Worm (Caenorhabditis elegans) whole organism, young adult: ENCODE results near the gene bus-19.

Experiments
- B0019.2 ChIP-seq: fragments of 200-800 bp; sonication (Bioruptor generic); conservative IDR thresholded peaks from 2 replicates; pipeline ENCODE4 v1.3.6; 2022; ENCODE audit warnings: missing genetic modification reagents, missing genetic modification characterization, missing compliant biosample characterization
- B0261.1 ChIP-seq: sonication (generic microtip); optimal IDR thresholded peaks from 2 replicates; lab custom pipeline; 2016; ENCODE audit warnings: mild to moderate bottlenecking, missing genetic modification characterization, moderate library complexity, missing compliant biosample characterization
- B0336.3 ChIP-seq: fragments of 200-800 bp; sonication (Bioruptor generic); IDR thresholded peaks from 2 replicates; pipeline ENCODE4 v1.3.6; 2022; ENCODE audit warnings: missing genetic modification characterization, missing compliant biosample characterization
- T07F8.4 ChIP-seq: sonication (generic microtip); optimal IDR thresholded peaks from 2 replicates; lab custom pipeline; 2016; ENCODE audit warnings: mild to moderate bottlenecking, missing genetic modification characterization, moderate library complexity, missing compliant biosample characterization
- T26A5.8 ChIP-seq: sonication (generic microtip); optimal IDR thresholded peaks from 2 replicates; lab custom pipeline; 2016; ENCODE audit warnings: missing genetic modification characterization, missing compliant biosample characterization
- Y67H2A.10 ChIP-seq: fragments of 200-800 bp; sonication (Bioruptor generic); conservative IDR thresholded peaks from 2 replicates; pipeline ENCODE4 v1.3.6; 2022; ENCODE audit warnings: missing genetic modification reagents, missing genetic modification characterization, missing compliant biosample characterization
- ama-1 ChIP-seq, 3 experiments: fragments of 150-350 bp in 1 of 3; sonication (generic microtip) in 2 of 3; optimal IDR thresholded peaks; 2 replicates each; lab custom pipeline; 2014 to 2018; ENCODE audit warnings: missing biosample characterization in 2 of 3, missing genetic modification characterization in 2 of 3, missing genetic modification reagents in 2 of 3
- attf-6 ChIP-seq: fragments of 200-800 bp; sonication (Bioruptor generic); IDR thresholded peaks from 2 replicates; pipeline ENCODE4 v1.3.6; 2022; ENCODE audit warnings: missing genetic modification reagents, missing genetic modification characterization, missing compliant biosample characterization
- bed-2 ChIP-seq: fragments of 200-800 bp; sonication (Bioruptor generic); IDR thresholded peaks from 2 replicates; pipeline ENCODE4 v1.3.6; 2022; ENCODE audit warnings: missing genetic modification reagents, missing genetic modification characterization, missing compliant biosample characterization
- cebp-2 ChIP-seq: fragments of 200-800 bp; sonication (Bioruptor generic); IDR thresholded peaks from 2 replicates; pipeline ENCODE4 v1.3.6; 2022; ENCODE audit warnings: missing genetic modification characterization, missing compliant biosample characterization
- ceh-27 ChIP-seq: fragments of 200-800 bp; sonication (Bioruptor generic); optimal IDR thresholded peaks from 2 replicates; lab custom pipeline; 2018; ENCODE audit warnings: mild to moderate bottlenecking, missing genetic modification characterization, moderate library complexity, missing compliant biosample characterization
- ceh-58 ChIP-seq: fragments of 200-800 bp; sonication (Bioruptor generic); IDR thresholded peaks from 2 replicates; pipeline ENCODE4 v1.3.6; 2022; ENCODE audit warnings: missing genetic modification characterization, missing compliant biosample characterization
- ceh-91 ChIP-seq: fragments of 200-800 bp; sonication (Bioruptor generic); IDR thresholded peaks from 2 replicates; pipeline ENCODE4 v1.3.6; 2022; ENCODE audit warnings: missing genetic modification reagents, missing genetic modification characterization, missing compliant biosample characterization
- dpff-1 ChIP-seq: sonication (generic microtip); optimal IDR thresholded peaks from 2 replicates; lab custom pipeline; 2017; ENCODE audit warnings: mild to moderate bottlenecking, missing genetic modification characterization, missing compliant biosample characterization
- efl-1 ChIP-seq: fragments of 150-350 bp; optimal IDR thresholded peaks from 2 replicates; lab custom pipeline; 2014; ENCODE audit warnings: missing biosample characterization, missing genetic modification reagents, missing genetic modification characterization
- him-1 ChIP-seq: sonication (generic microtip); optimal IDR thresholded peaks from 2 replicates; lab custom pipeline; 2016; ENCODE audit warnings: missing genotype, missing genetic modification reagents, missing genetic modification characterization, missing compliant biosample characterization
- lin-35 ChIP-seq, 3 experiments: fragments of 150-350 bp in 2 of 3; sonication (generic microtip) in 1 of 3; optimal IDR thresholded peaks; 2 replicates each; lab custom pipeline; 2014 to 2018; ENCODE audit warnings: missing biosample characterization in 3 of 3, missing genetic modification characterization in 3 of 3, missing genetic modification reagents in 3 of 3
- madf-10 ChIP-seq: sonication (generic microtip); optimal IDR thresholded peaks from 2 replicates; lab custom pipeline; 2016; ENCODE audit warnings: mild to moderate bottlenecking, missing genetic modification characterization, missing compliant biosample characterization
- nhr-80 ChIP-seq: sonication (generic microtip); optimal IDR thresholded peaks from 2 replicates; lab custom pipeline; 2016; ENCODE audit warnings: missing genetic modification characterization, missing compliant biosample characterization
- pbrm-1 ChIP-seq: fragments of 200-800 bp; sonication (Bioruptor generic); IDR thresholded peaks from 2 replicates; pipeline ENCODE4 v1.3.6; 2022; ENCODE audit warnings: missing genetic modification reagents, missing genetic modification characterization, missing compliant biosample characterization
- rcor-1 ChIP-seq: fragments of 200-800 bp; sonication (Bioruptor generic); IDR thresholded peaks from 2 replicates; pipeline ENCODE4 v1.3.6; 2022; ENCODE audit warnings: missing genetic modification reagents, missing genetic modification characterization, missing compliant biosample characterization
- ztf-18 ChIP-seq: sonication (generic microtip); optimal IDR thresholded peaks from 2 replicates; lab custom pipeline; 2016; ENCODE audit warnings: missing genotype, mild to moderate bottlenecking, missing genetic modification characterization, missing compliant biosample characterization
- ztf-22 ChIP-seq: fragments of 200-800 bp; sonication (Bioruptor generic); optimal IDR thresholded peaks from 2 replicates; lab custom pipeline; 2018; ENCODE audit warnings: mild to moderate bottlenecking, missing genetic modification characterization, moderate library complexity, missing compliant biosample characterization
- ztf-6 ChIP-seq: fragments of 200-800 bp; sonication (Bioruptor generic); IDR thresholded peaks from 2 replicates; pipeline ENCODE4 v1.3.6; 2022; ENCODE audit warnings: missing genetic modification reagents, missing genetic modification characterization, missing compliant biosample characterization

Gene bus-19

DNA sequence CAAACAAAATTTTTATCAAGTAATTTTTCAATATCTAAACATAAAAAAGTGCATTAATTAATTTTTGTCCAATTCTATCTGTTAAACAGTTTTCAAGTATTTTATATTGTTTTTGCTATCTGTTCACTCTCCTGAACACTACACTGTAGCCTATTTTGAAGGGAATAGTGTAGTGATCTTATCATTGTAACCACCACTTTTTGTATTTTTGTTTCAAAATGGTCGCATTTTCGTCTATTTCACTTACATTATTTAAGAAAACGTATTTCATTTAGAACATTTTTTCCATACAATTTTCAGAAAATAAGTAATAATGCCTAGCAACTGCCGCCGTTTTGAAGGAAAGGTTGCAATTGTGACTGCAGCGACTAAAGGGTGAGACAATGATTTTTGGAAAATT lies 50.5 kb downstream of the bus-19 start, which contains the start of gene dhrs-4 (continued):
- TF ChIP-seq him-1 (tag; lab: Kevin White, UChicago) (no peak), ama-1 (optimal IDR thresholded peaks at IDR 0.05; lab: Kevin White, UChicago) (no peak), ama-1 (GFP tag; optimal IDR thresholded peaks at IDR 0.05; lab: Kevin White, UChicago) (no peak)

DNA sequence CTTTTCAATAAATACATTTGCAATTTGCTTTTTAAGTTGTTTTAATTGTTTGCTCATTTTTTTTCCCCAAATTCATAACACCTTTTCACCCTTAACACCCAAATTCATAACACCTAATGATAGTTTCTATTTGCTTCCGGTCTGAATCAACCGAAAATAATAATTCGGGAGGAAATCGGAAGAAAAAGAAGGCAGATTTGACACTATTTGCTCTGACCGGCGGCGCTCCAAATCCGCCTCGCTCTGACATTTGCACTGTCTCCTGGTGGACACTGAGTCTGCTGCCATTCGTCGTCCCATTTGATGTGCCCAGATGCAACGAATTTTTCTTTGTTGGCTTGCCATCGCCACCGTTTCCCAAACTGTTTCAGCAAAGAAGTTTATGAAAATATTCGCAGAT lies 52.3 kb downstream of the bus-19 start, which contains the start of gene pqn-67:
Gene pqn-67, plus strand, starts transcription at position 301 of the 400 bp plus-strand sequence.
- TF ChIP-seq ztf-18 (tag; lab: Kevin White, UChicago) (no peak), attf-6 (GFP tag; lab: Robert Waterston, UW) (no peak), bed-2 (GFP tag; lab: Robert Waterston, UW) (no peak), B0019.2 (no peak), ceh-91 (GFP tag; lab: Robert Waterston, UW) (no peak), ceh-27 (GFP tag; lab: Kevin White, UChicago) (no peak), pbrm-1 (GFP tag; lab: Robert Waterston, UW) (no peak), B0261.1 (tag; lab: Kevin White, UChicago) (no peak), nhr-80 (no peak), ceh-58 (GFP tag; lab: Robert Waterston, UW) (no peak), efl-1 (GFP tag; lab: Kevin White, UChicago) (no peak), lin-35 (GFP tag; optimal IDR thresholded peaks at IDR 0.05; lab: Kevin White, UChicago) (no peak), dpff-1 (tag; lab: Kevin White, UChicago) (no peak), ama-1 (optimal IDR thresholded peaks at IDR 0.05; lab: Kevin White, UChicago) (no peak), ama-1 (GFP tag; optimal IDR thresholded peaks at IDR 0.05; lab: Kevin White, UChicago) (no peak), cebp-2 (GFP tag; lab: Robert Waterston, UW) (no peak), ztf-6 (GFP tag; lab: Robert Waterston, UW) (no peak)

DNA sequence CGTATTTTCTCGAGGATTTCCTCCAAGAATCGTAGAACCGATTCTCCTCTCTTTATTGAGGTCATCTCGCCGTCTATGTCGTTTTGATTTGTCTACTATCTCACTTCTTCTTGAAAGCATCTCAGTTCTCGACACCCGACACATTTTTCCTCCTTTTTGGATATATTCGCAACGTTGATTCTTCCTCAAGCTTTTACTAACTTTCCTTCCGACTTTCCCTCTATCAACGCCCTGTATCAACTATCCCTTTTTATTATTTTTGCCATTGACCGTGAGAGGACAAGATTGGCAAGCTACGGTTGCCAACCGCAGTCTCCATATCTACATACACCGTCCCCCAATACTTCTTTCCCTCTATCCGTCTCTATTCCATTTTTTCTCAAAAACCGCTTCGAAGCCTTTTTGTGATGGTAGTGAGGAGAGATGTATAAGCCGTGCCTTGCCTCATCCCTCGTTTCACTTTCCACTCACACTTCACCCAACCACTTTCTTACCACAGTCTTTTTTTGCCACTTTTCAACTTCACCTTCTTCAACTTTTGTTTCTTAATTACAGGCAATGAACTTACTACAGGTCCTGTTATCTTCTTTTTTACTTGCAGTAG lies 57.2 kb downstream of the bus-19 start, which contains the start of gene T16G1.2:
Gene T16G1.2, plus strand, starts transcription at position 554 of the 604 bp plus-strand sequence.
- no peak for TF ChIP-seq madf-10 (tag; lab: Kevin White, UChicago)
- TF ChIP-seq attf-6 (GFP tag; lab: Robert Waterston, UW): no peak
- no peak for TF ChIP-seq T26A5.8 (tag; lab: Kevin White, UChicago)
- no peak for TF ChIP-seq rcor-1
- no peak for TF ChIP-seq T07F8.4
- TF ChIP-seq ztf-22 (GFP tag; lab: Kevin White, UChicago): no peak
- TF ChIP-seq B0336.3 (GFP tag; lab: Robert Waterston, UW): no peak
- no peak for TF ChIP-seq Y67H2A.10 (GFP tag; lab: Robert Waterston, UW)
